Fruit fly (Drosophila melanogaster): ENCODE measurements around the gene CG12071.
A peak's percentile ranks its signal among the peaks of the same experiment; 100 is the strongest.

The CG12071 gene

DNA sequence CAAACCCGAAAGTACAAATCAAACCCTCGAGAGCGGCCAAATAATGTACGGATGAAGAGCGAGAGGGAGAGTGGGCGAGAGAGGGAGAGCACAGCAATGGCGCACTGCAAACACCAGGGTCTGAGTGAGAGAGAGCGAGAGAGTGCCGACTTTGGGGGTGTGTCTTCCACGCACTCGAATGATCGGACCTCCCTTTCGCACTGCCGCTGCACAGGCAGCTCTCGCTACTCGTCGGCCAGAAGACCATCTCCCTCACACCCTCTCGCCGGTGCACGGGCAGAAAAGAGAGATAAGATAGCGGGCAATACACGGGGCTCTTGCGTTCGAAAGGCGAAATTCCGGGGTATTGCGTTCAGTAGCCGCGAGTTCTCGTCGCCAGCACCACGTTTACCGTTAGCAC, 31.6 kb upstream of the CG12071 start, which contains the start of gene Ptx1 (continued):
- TF ChIP-seq CG11247 (GFP tag; IDR thresholded peaks at IDR 0.05) (no peak), CG17612 (GFP tag; IDR thresholded peaks at IDR 0.05) (no peak), chif (GFP tag; optimal IDR thresholded peaks at IDR 0.05) (no peak), CG12071 (GFP tag; optimal IDR thresholded peaks at IDR 0.05) (peak; percentile 34), gfzf (GFP tag; optimal IDR thresholded peaks at IDR 0.05) (no peak), wdn (GFP tag; IDR thresholded peaks at IDR 0.05) (no peak), CG11695 (GFP tag; IDR thresholded peaks at IDR 0.05) (0 out of 3 replicates have a peak, but pooled peaks have one; percentile 36), CG10565 (GFP tag; optimal IDR thresholded peaks at IDR 0.05) (no peak), MESR4 (GFP tag; optimal IDR thresholded peaks at IDR 0.05) (no peak), Dad (GFP tag; optimal IDR thresholded peaks at IDR 0.05) (no peak), CG34224 (GFP tag; IDR thresholded peaks at IDR 0.05; ENCODE audit: partially characterized antibody) (peak; percentile 63; the same call in 1 of the 3 replicates), kay (GFP tag; optimal IDR thresholded peaks at IDR 0.05) (no peak), nerfin-2 (GFP tag; IDR thresholded peaks at IDR 0.05; ENCODE audit: partially characterized antibody) (peak; percentile 50; the same call in 1 of the 2 replicates), ab (GFP tag; optimal IDR thresholded peaks at IDR 0.05) (no peak), ase (GFP tag; IDR thresholded peaks at IDR 0.05) (no peak), HLH3B (GFP tag; IDR thresholded peaks at IDR 0.05) (no peak), CG6254 (GFP tag; optimal IDR thresholded peaks at IDR 0.05) (peak; percentile 2), CG4328 (GFP tag; optimal IDR thresholded peaks at IDR 0.05) (no peak), CG6854 (GFP tag; optimal IDR thresholded peaks at IDR 0.05) (no peak), grn (GFP tag; optimal IDR thresholded peaks at IDR 0.05) (peak; percentile 31), CG17186 (GFP tag; optimal IDR thresholded peaks at IDR 0.05) (no peak), CG9437 (GFP tag; optimal IDR thresholded peaks at IDR 0.05) (no peak), ash1 (GFP tag; optimal IDR thresholded peaks at IDR 0.05) (peak; percentile 44), Neu2 (GFP tag; optimal IDR thresholded peaks at IDR 0.05; ENCODE audit: borderline replicate concordance) (no peak), oc (tag; optimal IDR thresholded peaks at IDR 0.05) (peak; percentile 72), slbo (GFP tag; IDR thresholded peaks at IDR 0.05) (peak; percentile 4; the same call in 1 of the 2 replicates), CG1647 (GFP tag; optimal IDR thresholded peaks at IDR 0.05) (no peak), Opbp (GFP tag; IDR thresholded peaks at IDR 0.05; ENCODE audit: partially characterized antibody) (peak; percentile 62; the same call in 2 of the 3 replicates), peb (GFP tag; IDR thresholded peaks at IDR 0.05) (no peak), dimm (GFP tag; IDR thresholded peaks at IDR 0.05) (no peak), CG13624 (GFP tag; optimal IDR thresholded peaks at IDR 0.05) (peak; percentile 3), aop (GFP tag; IDR thresholded peaks at IDR 0.05) (0 out of 2 replicates have a peak, but pooled peaks have one; percentile 25), Pdp1 (GFP tag; optimal IDR thresholded peaks at IDR 0.05) (no peak), Taf1 (GFP tag; IDR thresholded peaks at IDR 0.05) (no peak), sob (GFP tag; IDR thresholded peaks at IDR 0.05) (0 out of 2 replicates have a peak, but pooled peaks have one; percentile 26), CG4424 (GFP tag; optimal IDR thresholded peaks at IDR 0.05) (no peak), CG6683 (GFP tag; optimal IDR thresholded peaks at IDR 0.05) (no peak), Nf-YC (tag; optimal IDR thresholded peaks at IDR 0.05) (peak; percentile 99), CG6791 (GFP tag; IDR thresholded peaks at IDR 0.05; ENCODE audit: partially characterized antibody) (peak; percentile 63; the same call in 2 of the 3 replicates), Spps (tag; optimal IDR thresholded peaks at IDR 0.05) (no peak), Vsx1 (GFP tag; optimal IDR thresholded peaks at IDR 0.05) (no peak), phol (tag; optimal IDR thresholded peaks at IDR 0.05) (peak; percentile 88), ranshi (GFP tag; IDR thresholded peaks at IDR 0.05) (no peak), nmo (GFP tag; optimal IDR thresholded peaks at IDR 0.05) (peak; percentile 58), Sox102F (GFP tag; optimal IDR thresholded peaks at IDR 0.05) (no peak), CG14667 (GFP tag; IDR thresholded peaks at IDR 0.05) (no peak), CG16813 (GFP tag; IDR thresholded peaks at IDR 0.05; ENCODE audit: partially characterized antibody) (peak; percentile 40; the same call in 1 of the 3 replicates), CG10209 (GFP tag; optimal IDR thresholded peaks at IDR 0.05) (no peak), ATbp (GFP tag; optimal IDR thresholded peaks at IDR 0.05) (no peak), Fer1 (GFP tag; optimal IDR thresholded peaks at IDR 0.05) (peak; percentile 46)
